Fruit fly (Drosophila melanogaster): Measurements from ENCODE around the gene CG12783.

DNA sequence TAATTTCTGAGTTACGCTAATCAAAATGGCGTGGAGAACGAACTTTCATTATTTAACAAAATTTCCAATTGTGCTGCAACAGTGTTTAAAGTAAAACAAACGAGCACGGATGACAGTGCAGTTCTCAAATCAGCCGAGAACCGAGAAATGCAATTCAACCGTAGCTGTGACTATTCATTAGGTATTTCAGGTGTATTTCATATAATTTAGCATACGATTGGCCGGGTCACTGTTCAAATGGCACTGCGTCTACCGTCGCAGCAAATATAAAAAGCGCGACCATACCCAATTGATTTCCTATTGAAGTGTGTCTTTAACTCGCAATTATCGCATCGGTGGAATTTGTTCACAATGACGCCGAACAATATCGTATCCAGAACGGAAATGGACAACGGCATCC lies 7.3 kb upstream of the CG12783 start, which contains the start of gene CG14893:
- TF ChIP-seq Sox15 (GFP tag; optimal IDR thresholded peaks at IDR 0.05) (no peak), CG7368 (GFP tag; optimal IDR thresholded peaks at IDR 0.05) (no peak), fd85E (GFP tag; optimal IDR thresholded peaks at IDR 0.05) (no peak), Met (GFP tag; optimal IDR thresholded peaks at IDR 0.05) (no peak)

Measured in whole organism, prepupa.